Fruit fly (Drosophila melanogaster): Measurements from ENCODE around the gene Atg1.

DNA sequence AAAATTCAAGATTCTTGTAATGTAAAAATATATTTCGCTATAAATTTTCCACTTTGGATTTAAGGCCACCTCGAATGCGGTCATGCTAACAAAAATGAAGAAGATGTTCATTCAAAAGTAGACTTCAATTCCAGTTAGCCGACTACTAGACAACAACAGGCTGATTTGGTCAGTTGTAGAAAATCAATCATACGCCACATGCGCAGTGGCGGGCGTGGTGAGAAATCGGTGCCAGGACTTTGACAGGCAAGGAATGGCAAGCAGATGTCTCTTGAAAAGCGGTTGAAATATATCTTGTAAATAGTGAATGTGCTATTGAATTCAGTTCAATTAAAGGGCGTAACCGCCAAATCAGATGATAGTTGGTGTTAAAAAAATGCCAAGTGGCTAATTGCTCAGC, 48.5 kb upstream of the Atg1 start, which contains the start of gene Ent3:
- TF ChIP-seq psq (optimal IDR thresholded peaks at IDR 0.05) (no peak), Sin3A (optimal IDR thresholded peaks at IDR 0.05) (no peak), h (optimal IDR thresholded peaks at IDR 0.05) (no peak), insv (optimal IDR thresholded peaks at IDR 0.05) (no peak), ttk (optimal IDR thresholded peaks at IDR 0.05) (no peak), Myc (optimal IDR thresholded peaks at IDR 0.05) (no peak)

All from Kc167 (cell line).